Worm (Caenorhabditis elegans) whole organism, late embryonic: ENCODE results near the gene his-38.

Source experiments
- C08G9.2 ChIP-seq: sonication (generic microtip); optimal IDR thresholded peaks from 2 replicates; lab custom pipeline; 2016; ENCODE audit warnings: mild to moderate bottlenecking, missing genetic modification characterization, moderate library complexity, missing compliant biosample characterization
- C38D4.7 ChIP-seq: fragments of 200-800 bp; sonication (Bioruptor generic); optimal IDR thresholded peaks from 2 replicates; lab custom pipeline; 2018; ENCODE audit warnings: mild to moderate bottlenecking, missing genetic modification characterization, moderate library complexity, missing compliant biosample characterization
- F13H6.1 ChIP-seq: sonication (generic microtip); optimal IDR thresholded peaks from 2 replicates; lab custom pipeline; 2016; ENCODE audit warnings: missing genetic modification characterization, missing compliant biosample characterization
- K02D7.2 ChIP-seq: sonication (generic microtip); optimal IDR thresholded peaks from 2 replicates; lab custom pipeline; 2017; ENCODE audit warnings: mild to moderate bottlenecking, missing genetic modification characterization, missing compliant biosample characterization
- T23F11.4 ChIP-seq: fragments of 200-800 bp; sonication (Bioruptor generic); optimal IDR thresholded peaks from 2 replicates; lab custom pipeline; 2018; ENCODE audit warnings: mild to moderate bottlenecking, missing genetic modification characterization, missing compliant biosample characterization
- Y22D7AL.16 ChIP-seq: sonication (generic microtip); optimal IDR thresholded peaks from 2 replicates; lab custom pipeline; 2016; ENCODE audit warnings: missing genetic modification characterization, missing compliant biosample characterization
- ceh-18 ChIP-seq: sonication (generic microtip); optimal IDR thresholded peaks from 2 replicates; lab custom pipeline; 2016; ENCODE audit warnings: missing genetic modification characterization, missing compliant biosample characterization
- ceh-22 ChIP-seq: sonication (generic microtip); optimal IDR thresholded peaks from 2 replicates; lab custom pipeline; 2017; ENCODE audit warnings: missing biosample characterization, missing genetic modification characterization
- ceh-30 ChIP-seq: fragments of 150-350 bp; optimal IDR thresholded peaks from 2 replicates; lab custom pipeline; 2014; ENCODE audit warnings: missing biosample characterization, missing genetic modification characterization
- ceh-31 ChIP-seq: sonication (generic microtip); optimal IDR thresholded peaks from 2 replicates; lab custom pipeline; 2016; ENCODE audit warnings: missing genetic modification characterization, missing compliant biosample characterization
- ceh-45 ChIP-seq: fragments of 200-800 bp; sonication (Bioruptor generic); IDR thresholded peaks from 2 replicates; pipeline ENCODE4 v1.3.6; 2022; ENCODE audit warnings: missing genetic modification reagents, missing genetic modification characterization, missing compliant biosample characterization
- ceh-48 ChIP-seq: sonication (generic microtip); optimal IDR thresholded peaks from 2 replicates; lab custom pipeline; 2016; ENCODE audit warnings: missing genetic modification characterization, inconsistent platforms, missing compliant biosample characterization
- ceh-6 ChIP-seq: fragments of 200-800 bp; sonication (Bioruptor generic); optimal IDR thresholded peaks from 2 replicates; lab custom pipeline; 2018; ENCODE audit warnings: mild to moderate bottlenecking, missing genetic modification characterization, missing compliant biosample characterization
- dve-1 ChIP-seq: sonication (generic microtip); optimal IDR thresholded peaks from 2 replicates; lab custom pipeline; 2017; ENCODE audit warnings: antibody characterized with exemption, mild to moderate bottlenecking, missing genetic modification characterization, missing compliant biosample characterization
- elt-2 ChIP-seq: sonication (generic microtip); optimal IDR thresholded peaks from 2 replicates; lab custom pipeline; 2016; ENCODE audit warnings: missing genetic modification reagents, missing genetic modification characterization, missing compliant biosample characterization
- eyg-1 ChIP-seq: sonication (generic microtip); optimal IDR thresholded peaks from 2 replicates; lab custom pipeline; 2016; ENCODE audit warnings: missing genotype, missing genetic modification characterization, missing compliant biosample characterization
- hlh-30 ChIP-seq: sonication (generic microtip); optimal IDR thresholded peaks from 2 replicates; lab custom pipeline; 2017; ENCODE audit warnings: antibody characterized with exemption, missing genetic modification characterization, missing compliant biosample characterization; ENCODE audit not compliant: insufficient read depth
- lim-6 ChIP-seq: sonication (generic microtip); optimal IDR thresholded peaks from 2 replicates; lab custom pipeline; 2016; ENCODE audit warnings: missing genetic modification characterization, missing compliant biosample characterization
- lin-11 ChIP-seq: fragments of 200-800 bp; sonication (Bioruptor generic); optimal IDR thresholded peaks from 2 replicates; lab custom pipeline; 2018; ENCODE audit warnings: mild to moderate bottlenecking, missing genetic modification characterization, missing compliant biosample characterization
- madf-2 ChIP-seq: sonication (generic microtip); optimal IDR thresholded peaks from 2 replicates; lab custom pipeline; 2017; ENCODE audit warnings: missing genetic modification characterization, missing compliant biosample characterization
- mec-3 ChIP-seq: sonication (generic microtip); optimal IDR thresholded peaks from 2 replicates; lab custom pipeline; 2016; ENCODE audit warnings: borderline replicate concordance, missing genetic modification characterization, missing compliant biosample characterization
- nhr-232 ChIP-seq: sonication (generic microtip); optimal IDR thresholded peaks from 2 replicates; lab custom pipeline; 2016; ENCODE audit warnings: missing genetic modification characterization, missing compliant biosample characterization
- odd-2 ChIP-seq: sonication (generic microtip); optimal IDR thresholded peaks from 2 replicates; lab custom pipeline; 2017; ENCODE audit warnings: antibody characterized with exemption, mild to moderate bottlenecking, missing genetic modification characterization, missing compliant biosample characterization
- pag-3 ChIP-seq: sonication (generic microtip); optimal IDR thresholded peaks from 2 replicates; lab custom pipeline; 2016; ENCODE audit warnings: missing compliant biosample characterization, missing genetic modification characterization, borderline replicate concordance
- pat-9 ChIP-seq: fragments of 200-800 bp; sonication (Bioruptor generic); optimal IDR thresholded peaks from 2 replicates; lab custom pipeline; 2018; ENCODE audit warnings: mild to moderate bottlenecking, missing genetic modification characterization, moderate library complexity, missing compliant biosample characterization
- pax-1 ChIP-seq: fragments of 150-350 bp; optimal IDR thresholded peaks from 2 replicates; lab custom pipeline; 2014; ENCODE audit warnings: missing biosample characterization, missing genetic modification characterization
- pha-2 ChIP-seq: sonication (generic microtip); optimal IDR thresholded peaks from 2 replicates; lab custom pipeline; 2017; ENCODE audit warnings: mild to moderate bottlenecking, missing genetic modification characterization, missing compliant biosample characterization
- pha-4 ChIP-seq: fragments of 150-350 bp; optimal IDR thresholded peaks from 2 replicates; lab custom pipeline; 2018; ENCODE audit warnings: missing biosample characterization, missing genetic modification reagents, missing genetic modification characterization
- ref-2 ChIP-seq: sonication (generic microtip); optimal IDR thresholded peaks from 2 replicates; lab custom pipeline; 2016; ENCODE audit warnings: missing genetic modification characterization, missing compliant biosample characterization
- sdc-2 ChIP-seq: sonication (generic microtip); optimal IDR thresholded peaks from 2 replicates; lab custom pipeline; 2016; ENCODE audit warnings: missing genotype, missing genetic modification characterization, missing compliant biosample characterization
- sox-2 ChIP-seq: fragments of 200-800 bp; sonication (Bioruptor generic); IDR thresholded peaks from 2 replicates; pipeline ENCODE4 v1.3.6; 2022; ENCODE audit warnings: missing genetic modification reagents, missing genetic modification characterization, missing compliant biosample characterization
- sox-4 ChIP-seq: sonication (generic microtip); optimal IDR thresholded peaks from 2 replicates; lab custom pipeline; 2017; ENCODE audit warnings: mild to moderate bottlenecking, missing genetic modification characterization, inconsistent platforms, missing compliant biosample characterization
- syd-9 ChIP-seq: sonication (generic microtip); optimal IDR thresholded peaks from 2 replicates; lab custom pipeline; 2016; ENCODE audit warnings: mild to moderate bottlenecking, missing genetic modification characterization, moderate library complexity, missing compliant biosample characterization
- tbx-2 ChIP-seq: sonication (generic microtip); optimal IDR thresholded peaks from 2 replicates; lab custom pipeline; 2016; ENCODE audit warnings: missing genetic modification characterization, missing compliant biosample characterization
- tbx-7 ChIP-seq: sonication (generic microtip); optimal IDR thresholded peaks from 2 replicates; lab custom pipeline; 2016; ENCODE audit warnings: missing genotype, missing genetic modification characterization, missing compliant biosample characterization
- ttx-3 ChIP-seq: sonication (generic microtip); optimal IDR thresholded peaks from 2 replicates; lab custom pipeline; 2016; ENCODE audit warnings: missing genetic modification reagents, missing genetic modification characterization, missing compliant biosample characterization
- unc-3 ChIP-seq, 2 experiments: fragments of 200-800 bp in 1 of 2; sonication (Bioruptor generic) in 1 of 2; sonication (generic microtip) in 1 of 2; conservative IDR thresholded peaks in 1 of 2; optimal IDR thresholded peaks in 1 of 2; 2 replicates each; pipeline versions ENCODE4 v1.3.6 to Lab custom; 2016 to 2022; ENCODE audit warnings: missing compliant biosample characterization in 2 of 2, missing genetic modification characterization in 2 of 2, missing genetic modification reagents in 1 of 2
- unc-42 ChIP-seq: sonication (generic microtip); optimal IDR thresholded peaks from 2 replicates; lab custom pipeline; 2016; ENCODE audit warnings: missing genotype, missing genetic modification characterization, missing compliant biosample characterization
- unc-55 ChIP-seq: sonication (generic microtip); optimal IDR thresholded peaks from 2 replicates; lab custom pipeline; 2017; ENCODE audit warnings: missing biosample characterization, missing genetic modification reagents, missing genetic modification characterization
- unc-86 ChIP-seq: sonication (generic microtip); optimal IDR thresholded peaks from 2 replicates; lab custom pipeline; 2016; ENCODE audit warnings: missing genetic modification characterization, missing compliant biosample characterization
- zip-5 ChIP-seq: sonication (generic microtip); optimal IDR thresholded peaks from 2 replicates; lab custom pipeline; 2016; ENCODE audit warnings: missing genetic modification characterization, missing compliant biosample characterization
- ztf-16 ChIP-seq: sonication (generic microtip); optimal IDR thresholded peaks from 2 replicates; lab custom pipeline; 2017; ENCODE audit warnings: missing genetic modification characterization, missing compliant biosample characterization

Gene his-38

ce11 chrX:7269379-7269778 lies 40.3 kb downstream of the his-38 start, which contains the start of gene grd-7:
grd-7 (minus strand) TSS chrX:7269479.
- TF ChIP-seq unc-3 (GFP tag; conservative IDR thresholded peaks at IDR 0.05; lab: Robert Waterston, UW) (no peak), unc-3 (tag; optimal IDR thresholded peaks at IDR 0.05; lab: Kevin White, UChicago) (no peak), pag-3 (tag; lab: Kevin White, UChicago) (no peak), ceh-18 (tag; lab: Kevin White, UChicago) (no peak)

ce11 chrX:7268965-7269364 lies 40.7 kb downstream of the his-38 start:
- TF ChIP-seq eyg-1 (tag; lab: Kevin White, UChicago) (no peak), odd-2 (tag; lab: Kevin White, UChicago) (no peak), zip-5 (no peak), hlh-30 (no peak), T23F11.4 (GFP tag; lab: Kevin White, UChicago) (no peak), pax-1 (tag; lab: Kevin White, UChicago) (no peak), ceh-30 (tag; lab: Kevin White, UChicago) (no peak), elt-2 (no peak), pag-3 (tag; lab: Kevin White, UChicago) (no peak), lim-6 (tag; lab: Kevin White, UChicago) (no peak)
- TF ChIP-seq, all 69 proteins: peak for 0

- TF ChIP-seq ttx-3 (tag; lab: Kevin White, UChicago) (no peak), ref-2 (no peak), K02D7.2 (tag; lab: Kevin White, UChicago) (no peak), unc-55 (GFP tag; lab: Kevin White, UChicago) (no peak), pha-2 (tag; lab: Kevin White, UChicago) (no peak), madf-2 (no peak), sdc-2 (no peak), pha-4 (tag; lab: Kevin White, UChicago) (no peak), eyg-1 (tag; lab: Kevin White, UChicago) (no peak), unc-86 (tag; lab: Kevin White, UChicago) (no peak), mec-3 (tag; lab: Kevin White, UChicago) (no peak), odd-2 (tag; lab: Kevin White, UChicago) (no peak), ceh-31 (tag; lab: Kevin White, UChicago) (no peak), C08G9.2 (no peak), syd-9 (tag; lab: Kevin White, UChicago) (no peak), zip-5 (no peak)
- TF ChIP-seq, all 69 proteins: peak for 0
These were observed 44.3 kb downstream of the his-38 start, which contains the start of gene F46H5.2 for ce11 chrX:7265348-7265747. F46H5.2 (plus strand) TSS chrX:7265648.

ce11 chrX:7264591-7265306 lies 44.9 kb downstream of the his-38 start:
- TF ChIP-seq K02D7.2 (tag; lab: Kevin White, UChicago): no peak
- peak; percentile 9 for TF ChIP-seq ceh-6 (GFP tag; lab: Kevin White, UChicago)
- no peak for TF ChIP-seq ceh-48
- TF ChIP-seq unc-55 (GFP tag; lab: Kevin White, UChicago): peak; percentile 44
- peak; percentile 67 for TF ChIP-seq hlh-30
- peak; percentile 50 for TF ChIP-seq dve-1
- TF ChIP-seq Y22D7AL.16: peak; percentile 3
- TF ChIP-seq unc-86 (tag; lab: Kevin White, UChicago): no peak
- TF ChIP-seq sdc-2: peak; percentile 88
- TF ChIP-seq lim-6 (tag; lab: Kevin White, UChicago): peak; percentile 1
- TF ChIP-seq F13H6.1 (tag; lab: Kevin White, UChicago): peak; percentile 82
- TF ChIP-seq unc-42 (tag; lab: Kevin White, UChicago): peak; percentile 76
- TF ChIP-seq ceh-22 (tag; lab: Kevin White, UChicago): no peak
- no peak for TF ChIP-seq lin-11 (tag; lab: Kevin White, UChicago)
- peak; percentile 72 for TF ChIP-seq syd-9 (tag; lab: Kevin White, UChicago)
- TF ChIP-seq C38D4.7 (GFP tag; lab: Kevin White, UChicago): peak; percentile 3
- TF ChIP-seq ceh-31 (tag; lab: Kevin White, UChicago): peak; percentile 89
- TF ChIP-seq ttx-3 (tag; lab: Kevin White, UChicago): no peak
- peak; percentile 12 for TF ChIP-seq nhr-232 (tag; lab: Kevin White, UChicago)
- peak; percentile 48 for TF ChIP-seq sox-4 (tag; lab: Kevin White, UChicago)
- peak; percentile 6 for TF ChIP-seq tbx-7 (tag; lab: Kevin White, UChicago)
- TF ChIP-seq pha-4 (tag; lab: Kevin White, UChicago): no peak
- TF ChIP-seq pag-3 (tag; lab: Kevin White, UChicago): no peak
- no peak for TF ChIP-seq pha-2 (tag; lab: Kevin White, UChicago)
- TF ChIP-seq ceh-30 (tag; lab: Kevin White, UChicago): no peak
- TF ChIP-seq sox-2: no peak; the same call in 1 of the 2 replicates
- peak; percentile 38 for TF ChIP-seq pat-9
- no peak for TF ChIP-seq odd-2 (tag; lab: Kevin White, UChicago)
- TF ChIP-seq ztf-16 (tag; lab: Kevin White, UChicago): peak; percentile 55
- TF ChIP-seq ceh-45 (GFP tag; lab: Robert Waterston, UW): no peak
- TF ChIP-seq tbx-2 (tag; lab: Kevin White, UChicago): peak; percentile 88
